Worm (Caenorhabditis elegans): Measurements from ENCODE around the gene lin-12.
A peak's percentile ranks its signal among the peaks of the same experiment; 100 is the strongest.

lin-12 gene

DNA sequence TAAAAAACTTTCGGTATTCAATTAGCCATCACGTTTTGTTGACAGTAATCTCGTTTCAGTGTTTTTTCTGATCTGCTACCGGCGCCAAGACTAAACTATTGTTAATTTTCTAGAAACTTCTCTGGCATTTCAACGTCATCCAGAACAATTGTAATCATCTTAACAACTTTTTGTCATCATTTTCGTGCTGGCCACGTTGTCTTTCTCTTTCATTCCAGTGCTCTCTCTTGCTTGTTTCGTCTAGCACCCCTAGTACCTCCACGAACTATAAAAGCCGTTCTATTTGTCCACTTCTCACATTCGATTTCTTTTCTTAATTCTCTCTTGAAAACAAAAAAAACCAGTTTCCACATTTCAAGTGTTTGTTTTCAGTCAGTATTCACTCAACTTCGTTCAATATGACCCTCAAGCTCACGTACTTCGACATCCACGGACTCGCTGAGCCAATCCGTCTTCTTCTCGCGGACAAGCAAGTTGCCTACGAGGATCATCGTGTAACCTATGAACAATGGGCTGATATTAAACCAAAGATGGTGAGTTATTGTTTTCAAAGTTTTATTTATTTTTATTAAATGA, 12.2 kb downstream of the lin-12 start, which contains the start of gene gst-1 (continued):
- TF ChIP-seq fkh-4 (tag; optimal IDR thresholded peaks at IDR 0.05; ENCODE audit: borderline replicate concordance) (no peak), nhr-11 (tag; optimal IDR thresholded peaks at IDR 0.05) (no peak), lin-39 (tag; optimal IDR thresholded peaks at IDR 0.05) (no peak), nhr-76 (tag; optimal IDR thresholded peaks at IDR 0.05) (no peak), Y116A8C.19 (tag; optimal IDR thresholded peaks at IDR 0.05; ENCODE audit: borderline replicate concordance) (no peak), nhr-20 (tag; optimal IDR thresholded peaks at IDR 0.05) (peak; percentile 67), mef-2 (tag; optimal IDR thresholded peaks at IDR 0.05) (no peak), alr-1 (tag; optimal IDR thresholded peaks at IDR 0.05; ENCODE audit: borderline replicate concordance) (no peak), vab-15 (tag; optimal IDR thresholded peaks at IDR 0.05) (no peak)

DNA sequence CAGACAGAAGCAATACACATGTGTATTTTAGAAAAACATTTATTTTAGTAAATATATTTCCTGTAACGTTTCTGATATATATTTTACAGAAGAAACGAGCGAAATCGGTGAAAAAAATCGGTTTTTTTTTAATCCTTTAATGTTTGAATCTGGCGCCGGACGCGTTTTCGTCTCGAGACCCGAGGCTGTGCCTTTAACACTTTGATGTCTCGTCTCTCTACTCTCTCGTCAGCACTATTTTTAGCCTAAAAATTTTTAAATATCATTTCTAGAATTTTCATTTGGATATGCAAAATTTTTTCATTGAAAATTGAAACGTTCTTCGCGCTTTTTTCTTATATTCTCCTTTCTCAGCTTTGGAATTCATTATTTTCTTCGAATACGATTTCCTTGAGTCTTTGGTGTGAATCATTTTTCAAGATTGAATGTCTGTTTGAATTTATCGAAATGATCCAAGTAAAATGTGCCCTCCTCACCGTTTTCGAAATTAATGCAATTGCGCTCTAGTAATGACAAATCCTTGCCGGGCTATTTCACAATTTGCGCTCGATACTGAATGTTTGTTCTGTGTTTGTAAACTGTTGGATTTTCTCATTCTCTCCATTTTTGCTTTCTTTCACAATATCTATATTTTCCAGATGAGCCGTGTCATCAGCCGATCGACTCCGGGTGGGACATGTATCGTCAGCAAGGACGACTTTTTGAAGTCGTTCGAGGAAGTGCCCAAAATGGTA, 16.7 kb downstream of the lin-12 start, which contains the start of gene cls-2:
Gene cls-2 (plus strand): TSS at position 635 of the 734 bp plus-strand sequence.
- TF ChIP-seq mep-1 (tag; optimal IDR thresholded peaks at IDR 0.05): peak; percentile 16
- peak; percentile 10 for TF ChIP-seq zip-4 (GFP tag; optimal IDR thresholded peaks at IDR 0.05)
- peak in 1 of 2 experiments; percentile 21 for TF ChIP-seq lin-35 (GFP tag; optimal IDR thresholded peaks at IDR 0.05)
- peak in 1 of 3 experiments; percentile 20 for TF ChIP-seq dpl-1 (GFP tag; optimal IDR thresholded peaks at IDR 0.05)
- TF ChIP-seq nhr-76 (tag; optimal IDR thresholded peaks at IDR 0.05): no peak
- TF ChIP-seq efl-1 (optimal IDR thresholded peaks at IDR 0.05): peak in 1 of 2 experiments; percentile 37
- peak; percentile 7 to 43 for TF ChIP-seq efl-1 (GFP tag; optimal IDR thresholded peaks at IDR 0.05 in 1 of 2)
- TF ChIP-seq skn-1 (tag; optimal IDR thresholded peaks at IDR 0.05): peak; percentile 54
- TF ChIP-seq lsy-2 (tag; optimal IDR thresholded peaks at IDR 0.05): peak; percentile 5 to 42
- TF ChIP-seq snu-23 (GFP tag; optimal IDR thresholded peaks at IDR 0.05): no peak
- peak in 1 of 3 experiments; percentile 56 for TF ChIP-seq ceh-82 (tag; optimal IDR thresholded peaks at IDR 0.05)
- TF ChIP-seq isw-1 (GFP tag; IDR thresholded peaks at IDR 0.05): no peak
- TF ChIP-seq ztf-11 (tag; optimal IDR thresholded peaks at IDR 0.05): no peak

ce11 chrIII:9053740-9054252, 17.5 kb downstream of the lin-12 start, which contains the start of gene R107.5:
Gene R107.5, minus strand, starts transcription at chrIII:9053790.
- TF ChIP-seq ceh-88 (GFP tag; IDR thresholded peaks at IDR 0.05) (peak; percentile 84), nhr-12 (tag; optimal IDR thresholded peaks at IDR 0.05) (no peak), vab-15 (tag; optimal IDR thresholded peaks at IDR 0.05) (no peak), egl-27 (tag; optimal IDR thresholded peaks at IDR 0.05) (peak; percentile 17 to 61), ztf-4 (tag; optimal IDR thresholded peaks at IDR 0.05) (peak; percentile 97), dsc-1 (tag; optimal IDR thresholded peaks at IDR 0.05) (peak; percentile 92), sox-4 (tag; optimal IDR thresholded peaks at IDR 0.05) (peak; percentile 22), C04F5.9 (tag; optimal IDR thresholded peaks at IDR 0.05) (peak; percentile 46), lin-39 (tag; optimal IDR thresholded peaks at IDR 0.05) (no peak), pqm-1 (tag; optimal IDR thresholded peaks at IDR 0.05) (peak; percentile 41), nhr-237 (tag; optimal IDR thresholded peaks at IDR 0.05) (peak; percentile 93), nhr-76 (tag; optimal IDR thresholded peaks at IDR 0.05) (no peak), hpl-2 (GFP tag; optimal IDR thresholded peaks at IDR 0.05) (no peak), ets-5 (GFP tag; IDR thresholded peaks at IDR 0.05) (no peak), ceh-90 (tag; optimal IDR thresholded peaks at IDR 0.05) (no peak), efl-1 (optimal IDR thresholded peaks at IDR 0.05) (peak; percentile 75 to 80), efl-1 (GFP tag; optimal IDR thresholded peaks at IDR 0.05 in 1 of 2) (peak; percentile 73 to 95), efl-3 (GFP tag; optimal IDR thresholded peaks at IDR 0.05) (no peak), mdl-1 (tag; optimal IDR thresholded peaks at IDR 0.05) (peak; percentile 83 to 99), hlh-17 (GFP tag; optimal IDR thresholded peaks at IDR 0.05; ENCODE audit: borderline replicate concordance) (no peak), blmp-1 (tag; optimal IDR thresholded peaks at IDR 0.05) (peak; percentile 98), zip-4 (GFP tag; optimal IDR thresholded peaks at IDR 0.05) (peak; percentile 76), lir-3 (tag; optimal IDR thresholded peaks at IDR 0.05; ENCODE audit: poor library complexity) (peak; percentile 49), grh-1 (GFP tag; IDR thresholded peaks at IDR 0.05) (peak; percentile 91), unc-130 (tag; optimal IDR thresholded peaks at IDR 0.05) (peak; percentile 97), aly-2 (tag; optimal IDR thresholded peaks at IDR 0.05) (peak; percentile 54), alr-1 (tag; optimal IDR thresholded peaks at IDR 0.05; ENCODE audit: borderline replicate concordance) (no peak), ceh-63 (GFP tag; optimal IDR thresholded peaks at IDR 0.05) (peak; percentile 55), nhr-71 (tag; optimal IDR thresholded peaks at IDR 0.05) (peak; percentile 98), skn-1 (tag; optimal IDR thresholded peaks at IDR 0.05) (peak; percentile 95), nhr-84 (tag; optimal IDR thresholded peaks at IDR 0.05) (no peak), mef-2 (tag; optimal IDR thresholded peaks at IDR 0.05) (no peak), fos-1 (tag; optimal IDR thresholded peaks at IDR 0.05) (peak; percentile 26)
